ENCODE assay signal across 4 fruit fly cellular contexts in genomic region chr3R:22193517-22193916, dm6.
TF ChIP-seq lines count a peak whose summit lies in the region.

No protein-coding gene starts in this region.

- no peak for TF ChIP-seq CTCF in whole organism, embryonic (GFP tag; optimal IDR thresholded peaks at IDR 0.05; lab: Kevin White, UChicago)

TF ChIP-seq in whole organism, embryonic, 481 proteins besides CTCF, POLR2A, EP300 and RAD21:
- TF ChIP-seq p53 (GFP tag; optimal IDR thresholded peaks at IDR 0.05; lab: Kevin White, UChicago) (no peak), lbe (GFP tag; optimal IDR thresholded peaks at IDR 0.05; lab: Kevin White, UChicago) (peak; percentile 71), sens (GFP tag; lab: Kevin White, UChicago) (peak; percentile 48), tio (GFP tag; optimal IDR thresholded peaks at IDR 0.05; lab: Kevin White, UChicago) (peak; percentile 9), corto (GFP tag; optimal IDR thresholded peaks at IDR 0.05; lab: Kevin White, UChicago) (peak; percentile 57), Xrp1 (GFP tag; IDR thresholded peaks at IDR 0.05; lab: Robert Waterston, UW) (0 out of 2 replicates have a peak, but pooled peaks have one; percentile 20), CG3847 (GFP tag; IDR thresholded peaks at IDR 0.05; lab: Robert Waterston, UW) (no peak), Ets65A (GFP tag; lab: Kevin White, UChicago) (peak; percentile 83), CG10147 (GFP tag; optimal IDR thresholded peaks at IDR 0.05; lab: Kevin White, UChicago) (no peak), nom (GFP tag; optimal IDR thresholded peaks at IDR 0.05; lab: Kevin White, UChicago) (peak; percentile 53)

TF ChIP-seq in whole organism, prepupa, 60 proteins besides CTCF, POLR2A, EP300 and RAD21 (continues in another document):
- TF ChIP-seq cyc (GFP tag; optimal IDR thresholded peaks at IDR 0.05; lab: Kevin White, UChicago) (peak; percentile 88), Sox102F (GFP tag; optimal IDR thresholded peaks at IDR 0.05; lab: Kevin White, UChicago) (peak; percentile 92), CG6792 (GFP tag; optimal IDR thresholded peaks at IDR 0.05; lab: Kevin White, UChicago) (peak; percentile 87), Eip78C (GFP tag; lab: Kevin White, UChicago) (peak; percentile 98), Gug (GFP tag; IDR thresholded peaks at IDR 0.05; lab: Robert Waterston, UW) (no peak), acj6 (GFP tag; optimal IDR thresholded peaks at IDR 0.05; lab: Kevin White, UChicago) (peak; percentile 88), Lpt (GFP tag; optimal IDR thresholded peaks at IDR 0.05; lab: Kevin White, UChicago) (peak; percentile 0), CG8632 (GFP tag; optimal IDR thresholded peaks at IDR 0.05; lab: Kevin White, UChicago) (peak; percentile 83), CG6163 (GFP tag; IDR thresholded peaks at IDR 0.05; lab: Robert Waterston, UW) (peak; percentile 88), Sox15 (GFP tag; optimal IDR thresholded peaks at IDR 0.05; lab: Kevin White, UChicago) (peak; percentile 79), Ets21C (GFP tag; optimal IDR thresholded peaks at IDR 0.05; lab: Kevin White, UChicago) (peak; percentile 81), fd85E (GFP tag; optimal IDR thresholded peaks at IDR 0.05; lab: Kevin White, UChicago) (peak; percentile 68), CG7368 (GFP tag; optimal IDR thresholded peaks at IDR 0.05; lab: Kevin White, UChicago) (peak; percentile 81), CG9139 (GFP tag; optimal IDR thresholded peaks at IDR 0.05; lab: Kevin White, UChicago) (peak; percentile 61), Sox14 (GFP tag; optimal IDR thresholded peaks at IDR 0.05; lab: Kevin White, UChicago) (peak; percentile 84), spab (GFP tag; optimal IDR thresholded peaks at IDR 0.05; lab: Kevin White, UChicago) (peak; percentile 86), pdm3 (GFP tag; optimal IDR thresholded peaks at IDR 0.05; lab: Kevin White, UChicago) (peak; percentile 85), CG10631 (GFP tag; optimal IDR thresholded peaks at IDR 0.05; lab: Kevin White, UChicago) (peak; percentile 80), dsx (GFP tag; optimal IDR thresholded peaks at IDR 0.05; lab: Kevin White, UChicago; ENCODE audit: poor library complexity, severe bottlenecking) (peak; percentile 74), net (GFP tag; optimal IDR thresholded peaks at IDR 0.05; lab: Kevin White, UChicago) (peak; percentile 57), ss (GFP tag; optimal IDR thresholded peaks at IDR 0.05; lab: Kevin White, UChicago) (peak; percentile 45 to 75), vri (GFP tag; optimal IDR thresholded peaks at IDR 0.05; lab: Kevin White, UChicago) (peak; percentile 89), Hr38 (GFP tag; optimal IDR thresholded peaks at IDR 0.05; lab: Kevin White, UChicago) (no peak), CG15336 (GFP tag; IDR thresholded peaks at IDR 0.05; lab: Robert Waterston, UW) (0 out of 2 replicates have a peak, but pooled peaks have one; percentile 20), CG10669 (GFP tag; optimal IDR thresholded peaks at IDR 0.05; lab: Kevin White, UChicago) (peak; percentile 77), CG11902 (GFP tag; optimal IDR thresholded peaks at IDR 0.05; lab: Kevin White, UChicago) (peak; percentile 87), CG11294 (GFP tag; IDR thresholded peaks at IDR 0.05; lab: Robert Waterston, UW) (no peak)

TF ChIP-seq in whole organism, pupa, 21 proteins besides CTCF, POLR2A, EP300 and RAD21:
- TF ChIP-seq Ets98B (GFP tag; IDR thresholded peaks at IDR 0.05; lab: Robert Waterston, UW), result no peak
- no peak for TF ChIP-seq EcR (GFP tag; optimal IDR thresholded peaks at IDR 0.05; lab: Kevin White, UChicago)
- TF ChIP-seq CG8159 (tag; optimal IDR thresholded peaks at IDR 0.05; lab: Kevin White, UChicago), result peak; percentile 88
- no peak for TF ChIP-seq CG10348 (GFP tag; IDR thresholded peaks at IDR 0.05; lab: Robert Waterston, UW)
- TF ChIP-seq CG34367 (tag; optimal IDR thresholded peaks at IDR 0.05; lab: Kevin White, UChicago), result peak; percentile 74
- no peak for TF ChIP-seq rn (GFP tag; IDR thresholded peaks at IDR 0.05; lab: Robert Waterston, UW)
- peak; percentile 85 for TF ChIP-seq CG15710 (tag; optimal IDR thresholded peaks at IDR 0.05; lab: Kevin White, UChicago)
- TF ChIP-seq Snoo (tag; optimal IDR thresholded peaks at IDR 0.05; lab: Kevin White, UChicago), result peak; percentile 85
- TF ChIP-seq gl (tag; optimal IDR thresholded peaks at IDR 0.05; lab: Kevin White, UChicago), result peak; percentile 42
- no peak for TF ChIP-seq fd96Ca (GFP tag; IDR thresholded peaks at IDR 0.05; lab: Robert Waterston, UW)
- TF ChIP-seq Pif1B (GFP tag; optimal IDR thresholded peaks at IDR 0.05; lab: Kevin White, UChicago), result peak; percentile 75
- peak; percentile 33; the same call in 1 of the 3 replicates for TF ChIP-seq CG4496 (GFP tag; IDR thresholded peaks at IDR 0.05; lab: Robert Waterston, UW)
- TF ChIP-seq CG8301 (tag; optimal IDR thresholded peaks at IDR 0.05; lab: Kevin White, UChicago), result peak; percentile 2
- no peak for TF ChIP-seq CG32121 (GFP tag; IDR thresholded peaks at IDR 0.05; lab: Robert Waterston, UW)
- peak; percentile 79 for TF ChIP-seq Pif1A (GFP tag; optimal IDR thresholded peaks at IDR 0.05; lab: Kevin White, UChicago)
- peak; percentile 35 for TF ChIP-seq CG14655 (GFP tag; optimal IDR thresholded peaks at IDR 0.05; lab: Kevin White, UChicago)
- TF ChIP-seq CG9948 (tag; optimal IDR thresholded peaks at IDR 0.05; lab: Kevin White, UChicago), result peak; percentile 70
- TF ChIP-seq CG13204 (GFP tag; optimal IDR thresholded peaks at IDR 0.05; lab: Kevin White, UChicago), result peak; percentile 9
- peak; percentile 34 for TF ChIP-seq D1 (tag; optimal IDR thresholded peaks at IDR 0.05; lab: Kevin White, UChicago)
- peak; percentile 81 for TF ChIP-seq CG17806 (tag; optimal IDR thresholded peaks at IDR 0.05; lab: Kevin White, UChicago)
- 0 out of 2 replicates have a peak, but pooled peaks have one; percentile 24 for TF ChIP-seq CG12605 (GFP tag; IDR thresholded peaks at IDR 0.05; lab: Robert Waterston, UW)

TF ChIP-seq in whole organism, wandering third instar larva, 38 proteins besides CTCF, POLR2A, EP300 and RAD21:
- peak; percentile 85 for TF ChIP-seq CG32264 (GFP tag; optimal IDR thresholded peaks at IDR 0.05; lab: Kevin White, UChicago)
- TF ChIP-seq sage (GFP tag; optimal IDR thresholded peaks at IDR 0.05; lab: Kevin White, UChicago), result peak; percentile 84
- no peak for TF ChIP-seq Dif (GFP tag; optimal IDR thresholded peaks at IDR 0.05; lab: Kevin White, UChicago; ENCODE audit: partially characterized antibody)
- TF ChIP-seq dsf (GFP tag; optimal IDR thresholded peaks at IDR 0.05; lab: Kevin White, UChicago; ENCODE audit: borderline replicate concordance), result peak; percentile 56
- no peak for TF ChIP-seq N (GFP tag; optimal IDR thresholded peaks at IDR 0.05; lab: Kevin White, UChicago)
- TF ChIP-seq rgr (GFP tag; optimal IDR thresholded peaks at IDR 0.05; lab: Kevin White, UChicago), result peak; percentile 90
- TF ChIP-seq Rel (GFP tag; optimal IDR thresholded peaks at IDR 0.05; lab: Kevin White, UChicago), result peak; percentile 66
- no peak for TF ChIP-seq Rel (tag; optimal IDR thresholded peaks at IDR 0.05; lab: Kevin White, UChicago)
- no peak for TF ChIP-seq CrebA (GFP tag; optimal IDR thresholded peaks at IDR 0.05; lab: Kevin White, UChicago; ENCODE audit: borderline replicate concordance)
- TF ChIP-seq sv (GFP tag; optimal IDR thresholded peaks at IDR 0.05; lab: Kevin White, UChicago), result no peak
- TF ChIP-seq Abd-B (GFP tag; optimal IDR thresholded peaks at IDR 0.05; lab: Kevin White, UChicago), result no peak
- peak; percentile 90 for TF ChIP-seq br (GFP tag; optimal IDR thresholded peaks at IDR 0.05; lab: Kevin White, UChicago)
- TF ChIP-seq brk (GFP tag; optimal IDR thresholded peaks at IDR 0.05; lab: Kevin White, UChicago), result peak; percentile 73
- peak; percentile 87 for TF ChIP-seq Sp1 (GFP tag; optimal IDR thresholded peaks at IDR 0.05; lab: Kevin White, UChicago)
- TF ChIP-seq Vsx2 (GFP tag; optimal IDR thresholded peaks at IDR 0.05; lab: Kevin White, UChicago; ENCODE audit: partially characterized antibody), result no peak
- TF ChIP-seq Jra (GFP tag; optimal IDR thresholded peaks at IDR 0.05; lab: Kevin White, UChicago), result peak; percentile 71
- TF ChIP-seq HLH106 (tag; optimal IDR thresholded peaks at IDR 0.05; lab: Kevin White, UChicago), result peak; percentile 80
- TF ChIP-seq Hr78 (GFP tag; optimal IDR thresholded peaks at IDR 0.05; lab: Kevin White, UChicago), result no peak
- TF ChIP-seq jim (GFP tag; optimal IDR thresholded peaks at IDR 0.05; lab: Kevin White, UChicago), result no peak
- peak; percentile 78 for TF ChIP-seq dmrt93B (GFP tag; optimal IDR thresholded peaks at IDR 0.05; lab: Kevin White, UChicago)
- TF ChIP-seq lola (GFP tag; optimal IDR thresholded peaks at IDR 0.05; lab: Kevin White, UChicago), result no peak
- peak; percentile 90 for TF ChIP-seq OdsH (GFP tag; optimal IDR thresholded peaks at IDR 0.05; lab: Kevin White, UChicago)
- peak; percentile 91 for TF ChIP-seq woc (GFP tag; optimal IDR thresholded peaks at IDR 0.05; lab: Kevin White, UChicago)
- no peak for TF ChIP-seq Myc (optimal IDR thresholded peaks at IDR 0.05; lab: Kevin White, UChicago)
- no peak for TF ChIP-seq Hr83 (GFP tag; optimal IDR thresholded peaks at IDR 0.05; lab: Kevin White, UChicago; ENCODE audit: poor library complexity, severe bottlenecking)
- no peak for TF ChIP-seq Mio (GFP tag; optimal IDR thresholded peaks at IDR 0.05; lab: Kevin White, UChicago)
- peak; percentile 66 for TF ChIP-seq CG9705 (GFP tag; optimal IDR thresholded peaks at IDR 0.05; lab: Kevin White, UChicago)
- peak; percentile 87 for TF ChIP-seq tai (GFP tag; optimal IDR thresholded peaks at IDR 0.05; lab: Kevin White, UChicago)
- peak; percentile 93 for TF ChIP-seq h (GFP tag; optimal IDR thresholded peaks at IDR 0.05; lab: Kevin White, UChicago)
- TF ChIP-seq foxo (GFP tag; optimal IDR thresholded peaks at IDR 0.05; lab: Kevin White, UChicago), result peak; percentile 16 to 92
- TF ChIP-seq Hnf4 (GFP tag; optimal IDR thresholded peaks at IDR 0.05; lab: Kevin White, UChicago), result peak; percentile 87
- TF ChIP-seq fru (GFP tag; optimal IDR thresholded peaks at IDR 0.05; lab: Kevin White, UChicago), result peak; percentile 91
- TF ChIP-seq Dfd (GFP tag; optimal IDR thresholded peaks at IDR 0.05; lab: Kevin White, UChicago), result no peak
- no peak for TF ChIP-seq usp (GFP tag; optimal IDR thresholded peaks at IDR 0.05; lab: Kevin White, UChicago)
- TF ChIP-seq pan (optimal IDR thresholded peaks at IDR 0.05; lab: Kevin White, UChicago), result no peak
- TF ChIP-seq dl (GFP tag; optimal IDR thresholded peaks at IDR 0.05; lab: Kevin White, UChicago; ENCODE audit: insufficient read depth in 1 of 2, partially characterized antibody in 2 of 2), result no peak
- peak; percentile 84 for TF ChIP-seq psq (GFP tag; optimal IDR thresholded peaks at IDR 0.05; lab: Kevin White, UChicago)
- peak; percentile 19 for TF ChIP-seq GATAd (GFP tag; optimal IDR thresholded peaks at IDR 0.05; lab: Kevin White, UChicago)
- TF ChIP-seq ey (GFP tag; optimal IDR thresholded peaks at IDR 0.05; lab: Kevin White, UChicago), result peak; percentile 90

Comparison
In these comparisons a context has a peak if more than half of its experiments do, and no peak if none do; other contexts are left out.
1. Of the 7 proteins assayed by ChIP-seq in both whole organism, embryonic and whole organism, prepupa: peak only in whole organism, embryonic: none; only in whole organism, prepupa: Blimp-1, CG6854, Hr39, Lpt and Sox102F; in both: none; in neither: 2.